Worm (Caenorhabditis elegans) whole organism, L4 larva: ENCODE results near the gene ZK721.4.

Experiments used
- D1046.2 ChIP-seq: fragments of 200-800 bp; sonication (Bioruptor generic); IDR thresholded peaks from 2 replicates; pipeline ENCODE4 v1.3.6; 2022; ENCODE audit warnings: missing genetic modification characterization, missing compliant biosample characterization
- F10B5.3 ChIP-seq: sonication (generic microtip); optimal IDR thresholded peaks from 2 replicates; lab custom pipeline; 2016; ENCODE audit warnings: mild to moderate bottlenecking, missing genetic modification characterization, missing compliant biosample characterization
- F49E8.2 ChIP-seq: sonication (generic microtip); optimal IDR thresholded peaks from 2 replicates; lab custom pipeline; 2016; ENCODE audit warnings: missing compliant biosample characterization, mild to moderate bottlenecking, missing genetic modification characterization, borderline replicate concordance
- R02D3.7 ChIP-seq: fragments of 150-350 bp; sonication (generic microtip); optimal IDR thresholded peaks from 3 replicates; lab custom pipeline; 2014; ENCODE audit warnings: missing biosample characterization, missing genetic modification characterization
- Y48G9A.11 ChIP-seq: fragments of 200-800 bp; sonication (Bioruptor generic); IDR thresholded peaks from 2 replicates; pipeline ENCODE4 v1.3.6; 2022; ENCODE audit warnings: missing genetic modification reagents, missing genetic modification characterization, missing compliant biosample characterization
- Y5F2A.4 ChIP-seq: fragments of 200-800 bp; sonication (Bioruptor generic); optimal IDR thresholded peaks from 2 replicates; lab custom pipeline; 2018; ENCODE audit warnings: mild to moderate bottlenecking, missing genetic modification characterization, missing compliant biosample characterization
- Y75B8A.6 ChIP-seq: fragments of 200-800 bp; sonication (Bioruptor generic); IDR thresholded peaks from 2 replicates; pipeline ENCODE4 v1.3.6; 2022; ENCODE audit warnings: missing genetic modification reagents, missing genetic modification characterization, missing compliant biosample characterization
- ZK546.5 ChIP-seq, 2 experiments: sonication (generic microtip); optimal IDR thresholded peaks; 2 replicates each; lab custom pipeline; 2017; ENCODE audit warnings: missing biosample characterization in 2 of 2, missing genetic modification characterization in 2 of 2
- aha-1 ChIP-seq: fragments of 150-350 bp; peaks from one replicate; lab custom pipeline; 2014; ENCODE audit warnings: missing biosample characterization, missing genetic modification characterization
- ceh-32 ChIP-seq: sonication (generic microtip); optimal IDR thresholded peaks from 2 replicates; lab custom pipeline; 2016; ENCODE audit warnings: mild to moderate bottlenecking, missing genetic modification characterization, missing compliant biosample characterization; ENCODE audit not compliant: poor library complexity
- ceh-44 ChIP-seq: fragments of 200-800 bp; sonication (Bioruptor generic); IDR thresholded peaks from 2 replicates; pipeline ENCODE4 v1.3.6; 2022; ENCODE audit warnings: missing genetic modification reagents, missing genetic modification characterization, missing compliant biosample characterization
- ceh-82 ChIP-seq: sonication (generic microtip); optimal IDR thresholded peaks from 2 replicates; lab custom pipeline; 2017; ENCODE audit warnings: missing biosample characterization, missing genetic modification characterization
- daf-16 ChIP-seq, 3 experiments: sonication (generic microtip); optimal IDR thresholded peaks; 2 replicates each; lab custom pipeline; 2016 to 2017; ENCODE audit warnings: missing genetic modification characterization in 3 of 3, missing genetic modification reagents in 3 of 3, mild to moderate bottlenecking in 2 of 3, missing compliant biosample characterization in 2 of 3, missing biosample characterization in 1 of 3, moderate library complexity in 1 of 3
- dpl-1 ChIP-seq: fragments of 150-350 bp; optimal IDR thresholded peaks from 2 replicates; lab custom pipeline; 2014; ENCODE audit warnings: missing biosample characterization, missing genetic modification reagents, missing genetic modification characterization
- egl-27 ChIP-seq: sonication (generic microtip); optimal IDR thresholded peaks from 3 replicates; lab custom pipeline; 2017; ENCODE audit warnings: missing biosample characterization, missing genetic modification reagents, missing genetic modification characterization
- fos-1 ChIP-seq: fragments of 150-350 bp; optimal IDR thresholded peaks from 2 replicates; lab custom pipeline; 2014; ENCODE audit warnings: missing biosample characterization, missing genetic modification characterization
- hlh-11 ChIP-seq: fragments of 200-800 bp; sonication (Bioruptor generic); optimal IDR thresholded peaks from 2 replicates; lab custom pipeline; 2018; ENCODE audit warnings: mild to moderate bottlenecking, missing genetic modification characterization, missing compliant biosample characterization
- hlh-30 ChIP-seq: sonication (generic microtip); optimal IDR thresholded peaks from 2 replicates; lab custom pipeline; 2017; ENCODE audit warnings: antibody characterized with exemption, mild to moderate bottlenecking, missing genetic modification characterization, missing compliant biosample characterization; ENCODE audit not compliant: insufficient read depth
- lin-1 ChIP-seq: fragments of 200-800 bp; sonication (Bioruptor generic); IDR thresholded peaks from 2 replicates; pipeline ENCODE4 v1.3.6; 2022; ENCODE audit warnings: missing genetic modification reagents, missing genetic modification characterization, missing compliant biosample characterization
- lin-13 ChIP-seq: fragments of 150-350 bp; optimal IDR thresholded peaks from 2 replicates; lab custom pipeline; 2014; ENCODE audit warnings: missing biosample characterization, missing genetic modification reagents, missing genetic modification characterization
- lin-38 ChIP-seq: fragments of 200-800 bp; sonication (Bioruptor generic); IDR thresholded peaks from 2 replicates; pipeline ENCODE4 v1.3.6; 2022; ENCODE audit warnings: missing genetic modification reagents, missing genetic modification characterization, missing compliant biosample characterization
- lin-39 ChIP-seq: fragments of 150-350 bp; optimal IDR thresholded peaks from 2 replicates; lab custom pipeline; 2014; ENCODE audit warnings: missing biosample characterization, missing genetic modification reagents, missing genetic modification characterization
- lsy-2 ChIP-seq, 2 experiments: fragments of 150-350 bp in 1 of 2; sonication (generic microtip) in 1 of 2; optimal IDR thresholded peaks; 2 replicates each; lab custom pipeline; 2014 to 2017; ENCODE audit warnings: missing biosample characterization in 2 of 2, missing genetic modification characterization in 2 of 2
- mes-2 ChIP-seq: sonication (generic microtip); optimal IDR thresholded peaks from 2 replicates; lab custom pipeline; 2016; ENCODE audit warnings: missing genotype, mild to moderate bottlenecking, missing genetic modification characterization, missing compliant biosample characterization; ENCODE audit not compliant: poor library complexity, severe bottlenecking
- mxl-3 ChIP-seq: fragments of 200-800 bp; sonication (Bioruptor generic); optimal IDR thresholded peaks from 2 replicates; lab custom pipeline; 2018; ENCODE audit warnings: mild to moderate bottlenecking, missing genetic modification characterization, missing compliant biosample characterization
- nhr-111 ChIP-seq: fragments of 200-800 bp; sonication (Bioruptor generic); optimal IDR thresholded peaks from 2 replicates; lab custom pipeline; 2018; ENCODE audit warnings: mild to moderate bottlenecking, missing genetic modification characterization, missing compliant biosample characterization
- nhr-25 ChIP-seq: sonication (generic microtip); optimal IDR thresholded peaks from 2 replicates; lab custom pipeline; 2017; ENCODE audit warnings: missing genetic modification characterization, mild to moderate bottlenecking, missing compliant biosample characterization, antibody characterized with exemption, moderate library complexity, borderline replicate concordance; ENCODE audit not compliant: insufficient read depth
- nhr-28 ChIP-seq: fragments of 150-350 bp; optimal IDR thresholded peaks from 2 replicates; lab custom pipeline; 2014; ENCODE audit warnings: missing biosample characterization, missing genetic modification characterization
- nhr-42 ChIP-seq: fragments of 200-800 bp; sonication (Bioruptor generic); IDR thresholded peaks from 2 replicates; pipeline ENCODE4 v1.3.6; 2022; ENCODE audit warnings: missing genetic modification characterization, missing compliant biosample characterization
- nhr-6 ChIP-seq: fragments of 150-350 bp; optimal IDR thresholded peaks from 2 replicates; lab custom pipeline; 2014; ENCODE audit warnings: missing biosample characterization, missing genetic modification characterization
- nhr-77 ChIP-seq: fragments of 150-350 bp; optimal IDR thresholded peaks from 2 replicates; lab custom pipeline; 2014; ENCODE audit warnings: missing biosample characterization, missing genetic modification characterization
- saeg-2 ChIP-seq: fragments of 200-800 bp; sonication (Bioruptor generic); IDR thresholded peaks from 2 replicates; pipeline ENCODE4 v1.3.6; 2022; ENCODE audit warnings: missing genetic modification reagents, missing genetic modification characterization, missing compliant biosample characterization
- set-16 ChIP-seq: fragments of 200-800 bp; sonication (Bioruptor generic); IDR thresholded peaks from 2 replicates; pipeline ENCODE4 v1.3.6; 2022; ENCODE audit warnings: missing genetic modification reagents, missing genetic modification characterization, missing compliant biosample characterization
- snpc-1.2 ChIP-seq: fragments of 200-800 bp; sonication (Bioruptor generic); IDR thresholded peaks from 2 replicates; pipeline ENCODE4 v1.3.6; 2022; ENCODE audit warnings: missing genetic modification reagents, missing genetic modification characterization, missing compliant biosample characterization
- snpc-4 ChIP-seq: fragments of 150-350 bp; optimal IDR thresholded peaks from 2 replicates; lab custom pipeline; 2014; ENCODE audit warnings: missing biosample characterization, missing genetic modification characterization
- tra-1 ChIP-seq: fragments of 200-800 bp; sonication (Bioruptor generic); IDR thresholded peaks from 2 replicates; pipeline ENCODE4 v1.3.6; 2022; ENCODE audit warnings: missing genetic modification reagents, missing genetic modification characterization, missing compliant biosample characterization
- zag-1 ChIP-seq: fragments of 150-350 bp; optimal IDR thresholded peaks from 2 replicates; lab custom pipeline; 2014; ENCODE audit warnings: missing biosample characterization, missing genetic modification characterization
- zfp-3 ChIP-seq: fragments of 200-800 bp; sonication (Bioruptor generic); conservative IDR thresholded peaks from 2 replicates; pipeline ENCODE4 v1.3.6; 2022; ENCODE audit warnings: missing genetic modification reagents, missing genetic modification characterization, missing compliant biosample characterization

ZK721.4 gene

DNA sequence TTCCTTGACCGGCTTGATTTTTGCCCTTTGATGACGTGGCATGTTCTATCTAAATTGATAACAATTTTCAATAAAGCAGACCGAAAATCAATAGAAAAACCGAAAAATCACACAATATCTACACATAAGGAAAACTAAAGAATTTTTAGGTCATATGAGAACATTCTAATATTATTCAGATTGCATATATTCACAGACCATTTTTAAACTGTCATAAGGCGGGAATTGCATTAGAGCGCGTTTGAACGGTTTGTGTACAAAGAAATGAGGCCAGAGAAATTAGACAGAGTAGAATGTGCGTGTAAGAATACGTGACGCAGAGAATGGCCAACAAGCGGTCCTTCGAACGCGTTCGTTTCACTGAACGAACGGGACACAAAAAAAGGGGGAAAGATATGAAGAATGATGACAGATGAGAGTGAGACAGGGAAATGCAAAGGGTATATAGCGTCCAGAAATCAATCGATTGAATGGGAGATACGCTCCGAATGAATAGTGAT is 41.6 kb upstream of the ZK721.4 start, which contains the start of gene M02D8.3 (continued):
- TF ChIP-seq daf-16 (GFP tag; optimal IDR thresholded peaks at IDR 0.05; lab: Kevin White, UChicago) (no peak), daf-16 (tag; optimal IDR thresholded peaks at IDR 0.05; lab: Kevin White, UChicago) (no peak), lin-1 (GFP tag; lab: Robert Waterston, UW) (0 out of 2 replicates have a peak, but pooled peaks have one; percentile 13), hlh-11 (tag; lab: Kevin White, UChicago) (peak; percentile 70), lin-38 (GFP tag; lab: Robert Waterston, UW) (no peak; the same call in none of the 2 replicates), saeg-2 (GFP tag; lab: Robert Waterston, UW) (no peak), hlh-30 (tag; lab: Kevin White, UChicago) (peak; percentile 91), mxl-3 (GFP tag; lab: Kevin White, UChicago) (peak; percentile 83), tra-1 (GFP tag; lab: Robert Waterston, UW) (no peak), Y75B8A.6 (GFP tag; lab: Robert Waterston, UW) (no peak), egl-27 (tag; lab: Kevin White, UChicago) (no peak), ceh-82 (no peak), zfp-3 (GFP tag; lab: Robert Waterston, UW) (no peak), nhr-111 (GFP tag; lab: Kevin White, UChicago) (no peak), nhr-25 (tag; lab: Kevin White, UChicago) (peak; percentile 43), nhr-28 (peak; percentile 89), zag-1 (tag; lab: Kevin White, UChicago) (no peak), lsy-2 (tag; optimal IDR thresholded peaks at IDR 0.05; lab: Kevin White, UChicago) (peak in 1 of 2 experiments; percentile 69), lin-13 (GFP tag; lab: Kevin White, UChicago) (peak; percentile 10), mes-2 (tag; lab: Kevin White, UChicago) (peak; percentile 62), R02D3.7 (tag; lab: Kevin White, UChicago) (no peak), nhr-6 (tag; lab: Kevin White, UChicago) (peak; percentile 10), Y5F2A.4 (no peak)

DNA sequence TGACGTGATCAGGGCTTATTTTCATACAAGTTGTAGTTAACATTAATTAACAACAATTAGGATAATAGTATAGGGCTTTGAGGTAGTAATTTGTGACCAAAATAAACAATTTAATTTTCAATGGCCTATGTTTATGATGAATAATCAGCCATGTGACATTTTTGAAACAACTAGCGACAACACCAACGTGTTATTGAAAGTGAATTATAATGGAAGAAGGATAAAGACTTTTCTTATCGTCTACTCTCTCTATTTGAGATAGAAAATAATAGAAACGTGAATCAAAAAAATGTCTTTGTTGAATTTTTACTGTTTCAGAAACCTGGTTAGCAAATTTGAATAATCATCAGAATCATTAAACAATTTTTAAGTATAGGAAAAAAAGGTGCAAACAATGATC is 40.9 kb upstream of the ZK721.4 start:
- TF ChIP-seq dpl-1 (GFP tag; lab: Kevin White, UChicago) (no peak), lin-1 (GFP tag; lab: Robert Waterston, UW) (no peak), fos-1 (no peak), ceh-44 (GFP tag; lab: Robert Waterston, UW) (no peak), lin-39 (tag; lab: Kevin White, UChicago) (no peak), nhr-77 (tag; lab: Kevin White, UChicago) (no peak), ZK546.5 (tag; optimal IDR thresholded peaks at IDR 0.05; lab: Kevin White, UChicago) (no peak)

DNA sequence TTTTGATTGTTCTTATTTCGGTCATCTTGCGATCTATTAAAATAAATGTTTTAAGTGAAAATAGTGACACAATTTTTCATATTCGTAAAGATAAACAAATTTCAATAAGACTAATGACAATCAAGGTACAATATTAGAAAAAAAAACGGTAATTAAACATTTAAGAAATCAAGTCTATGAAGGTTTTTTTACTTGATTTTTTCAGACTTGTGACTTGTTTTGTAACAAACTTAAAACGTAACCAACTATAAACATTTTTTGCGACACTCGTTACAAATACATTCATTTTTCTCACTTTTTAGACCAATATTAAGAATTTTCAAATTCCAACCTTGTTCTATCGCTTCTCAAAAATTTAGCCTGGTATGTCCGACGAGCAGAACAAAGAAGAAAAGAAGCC is 39.3 kb upstream of the ZK721.4 start, which contains the start of gene M02D8.2:
Gene M02D8.2, plus strand, starts transcription at position 301 of the 400 bp plus-strand sequence.
- TF ChIP-seq aha-1 (tag; lab: Kevin White, UChicago) (peak; percentile 65), snpc-4 (tag; lab: Kevin White, UChicago) (no peak)
- TF ChIP-seq, all 104 proteins: peak for 1

- TF ChIP-seq F49E8.2 (tag; lab: Kevin White, UChicago): no peak
- TF ChIP-seq snpc-1.2 (GFP tag; lab: Robert Waterston, UW): peak; percentile 49; the same call in 1 of the 2 replicates
- 0 out of 2 replicates have a peak, but pooled peaks have one; percentile 25 for TF ChIP-seq D1046.2 (GFP tag; lab: Robert Waterston, UW)
- TF ChIP-seq F10B5.3 (tag; lab: Kevin White, UChicago): peak; percentile 54
- peak; percentile 88 for TF ChIP-seq set-16 (GFP tag; lab: Robert Waterston, UW)
- 0 out of 2 replicates have a peak, but pooled peaks have one; percentile 24 for TF ChIP-seq nhr-42 (GFP tag; lab: Robert Waterston, UW)
- TF ChIP-seq Y48G9A.11 (GFP tag; lab: Robert Waterston, UW): 0 out of 2 replicates have a peak, but pooled peaks have one; percentile 26
- no peak for TF ChIP-seq ceh-32 (tag; lab: Kevin White, UChicago)
Measured at ce11 chrX:8741629-8742170, 37.0 kb upstream of the ZK721.4 start.
